Worm (Caenorhabditis elegans) whole organism, L1 larva: ENCODE results near the gene Y66H1A.8.

Source experiments
- C34B4.2 ChIP-seq: sonication (generic microtip); optimal IDR thresholded peaks from 2 replicates; lab custom pipeline; 2017; ENCODE audit warnings: mild to moderate bottlenecking, missing genetic modification characterization, missing compliant biosample characterization
- aly-2 ChIP-seq: fragments of 150-350 bp; optimal IDR thresholded peaks from 2 replicates; lab custom pipeline; 2014; ENCODE audit warnings: missing biosample characterization, missing genetic modification characterization
- ama-1 ChIP-seq: fragments of 150-350 bp; optimal IDR thresholded peaks from 2 replicates; lab custom pipeline; 2014
- dpl-1 ChIP-seq, 3 experiments: fragments of 150-350 bp in 2 of 3; sonication (generic microtip) in 1 of 3; optimal IDR thresholded peaks; 2 replicates each; lab custom pipeline; 2014 to 2017; ENCODE audit warnings: missing biosample characterization in 3 of 3, missing genetic modification characterization in 3 of 3, missing genetic modification reagents in 3 of 3
- elt-2 ChIP-seq: sonication (generic microtip); optimal IDR thresholded peaks from 2 replicates; lab custom pipeline; 2016; ENCODE audit warnings: missing genetic modification characterization, mild to moderate bottlenecking, inconsistent platforms, missing compliant biosample characterization, missing genetic modification reagents
- lin-35 ChIP-seq, 2 experiments: fragments of 150-350 bp; optimal IDR thresholded peaks; 2 replicates each; lab custom pipeline; 2014; ENCODE audit warnings: missing biosample characterization in 2 of 2, missing genetic modification characterization in 2 of 2, missing genetic modification reagents in 2 of 2
- nhr-28 ChIP-seq: fragments of 150-350 bp; optimal IDR thresholded peaks from 2 replicates; lab custom pipeline; 2014; ENCODE audit warnings: missing biosample characterization, missing genetic modification characterization
- nhr-77 ChIP-seq: fragments of 150-350 bp; optimal IDR thresholded peaks from 2 replicates; lab custom pipeline; 2014; ENCODE audit warnings: missing biosample characterization, missing genetic modification characterization
- unc-130 ChIP-seq: fragments of 150-350 bp; optimal IDR thresholded peaks from 2 replicates; lab custom pipeline; 2017; ENCODE audit warnings: missing biosample characterization, missing genetic modification characterization, inconsistent platforms

DNA sequence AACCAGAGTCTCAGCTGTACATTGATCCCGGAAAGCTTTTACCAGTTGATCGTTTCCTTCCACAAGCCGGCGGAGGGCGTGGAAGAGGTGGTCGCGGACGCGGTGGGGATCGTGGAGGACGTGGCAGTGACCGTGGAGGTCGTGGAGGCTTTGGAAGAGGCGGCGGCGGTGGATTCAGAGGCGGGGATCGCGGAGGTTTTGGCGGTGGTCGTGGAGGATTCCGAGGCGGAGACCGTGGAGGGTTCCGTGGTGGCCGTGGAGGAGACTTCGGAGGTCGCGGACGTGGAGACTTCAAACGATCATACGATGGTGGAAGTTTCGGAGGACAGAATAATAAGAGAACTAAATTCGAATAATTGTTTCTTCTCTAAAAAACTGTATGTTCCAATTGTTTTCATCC is 28.1 kb downstream of the Y66H1A.8 start:
- no peak for TF ChIP-seq ama-1 (lab: Kevin White, UChicago)
- TF ChIP-seq nhr-77 (tag; lab: Kevin White, UChicago): no peak
- no peak for TF ChIP-seq lin-35 (GFP tag; optimal IDR thresholded peaks at IDR 0.05; lab: Kevin White, UChicago)
- TF ChIP-seq nhr-28 (tag; lab: Kevin White, UChicago): no peak
- TF ChIP-seq aly-2: no peak
- TF ChIP-seq dpl-1 (GFP tag; optimal IDR thresholded peaks at IDR 0.05; lab: Kevin White, UChicago): no peak
- no peak for TF ChIP-seq C34B4.2 (tag; lab: Kevin White, UChicago)
- TF ChIP-seq unc-130 (tag; lab: Kevin White, UChicago): no peak
- TF ChIP-seq elt-2 (tag; lab: Kevin White, UChicago): no peak
